Worm (Caenorhabditis elegans): ENCODE measurements around the gene ZK686.2.

- TF ChIP-seq pes-1 (GFP tag; IDR thresholded peaks at IDR 0.05) (no peak), ceh-13 (GFP tag; optimal IDR thresholded peaks at IDR 0.05) (no peak), F13C5.2 (tag; optimal IDR thresholded peaks at IDR 0.05) (no peak), ama-1 (optimal IDR thresholded peaks at IDR 0.05) (no peak), hmbx-1 (tag; optimal IDR thresholded peaks at IDR 0.05) (no peak), ets-7 (tag; optimal IDR thresholded peaks at IDR 0.05) (no peak), tbx-37 (GFP tag; conservative IDR thresholded peaks at IDR 0.05) (no peak), sea-1 (GFP tag; conservative IDR thresholded peaks at IDR 0.05) (no peak), B0310.2 (tag; optimal IDR thresholded peaks at IDR 0.05) (no peak), scrt-1 (GFP tag; IDR thresholded peaks at IDR 0.05) (no peak), flt-1 (GFP tag; IDR thresholded peaks at IDR 0.05) (no peak), tra-4 (tag; optimal IDR thresholded peaks at IDR 0.05) (no peak), tbx-11 (GFP tag; IDR thresholded peaks at IDR 0.05) (no peak), ceh-36 (tag; optimal IDR thresholded peaks at IDR 0.05) (no peak)
Observed at ce11 chrIII:7726500-7726899, 39.4 kb downstream of the ZK686.2 start.

All from whole organism, early embryonic.